Worm (Caenorhabditis elegans): ENCODE results near the gene unc-49.

- TF ChIP-seq ceh-82 (tag; optimal IDR thresholded peaks at IDR 0.05) (no peak), ZK546.5 (tag; optimal IDR thresholded peaks at IDR 0.05) (no peak), R02D3.7 (tag; optimal IDR thresholded peaks at IDR 0.05) (no peak), ztf-11 (tag; optimal IDR thresholded peaks at IDR 0.05) (no peak), skn-1 (tag; optimal IDR thresholded peaks at IDR 0.05) (no peak), pqm-1 (tag; optimal IDR thresholded peaks at IDR 0.05) (no peak), elt-2 (tag; optimal IDR thresholded peaks at IDR 0.05) (no peak), nhr-237 (tag; optimal IDR thresholded peaks at IDR 0.05) (no peak)
Measured at ce11 chrIII:10557910-10558309, 37.3 kb downstream of the unc-49 start, which contains the start of gene T21C12.4.

Measured in whole organism, L3 larva.